Fruit fly (Drosophila melanogaster): ENCODE data around the gene Tm2.

The Tm2 gene

dm6 chr3R:15286024-15286692 is 23.8 kb upstream of the Tm2 start (continued):
- TF ChIP-seq CG3407 (GFP tag; optimal IDR thresholded peaks at IDR 0.05) (no peak), CG2202 (tag; optimal IDR thresholded peaks at IDR 0.05) (no peak), Usf (GFP tag; optimal IDR thresholded peaks at IDR 0.05) (no peak), ind (GFP tag; optimal IDR thresholded peaks at IDR 0.05) (no peak), CG9817 (tag; optimal IDR thresholded peaks at IDR 0.05) (no peak), en (GFP tag; optimal IDR thresholded peaks at IDR 0.05) (no peak), CG16815 (GFP tag; optimal IDR thresholded peaks at IDR 0.05) (no peak), stc (GFP tag; IDR thresholded peaks at IDR 0.05) (no peak), CG12071 (GFP tag; optimal IDR thresholded peaks at IDR 0.05) (no peak), cas (GFP tag; IDR thresholded peaks at IDR 0.05) (no peak), B-H2 (GFP tag; optimal IDR thresholded peaks at IDR 0.05) (no peak), Dll (GFP tag; IDR thresholded peaks at IDR 0.05; ENCODE audit: partially characterized antibody) (no peak), bbx (GFP tag; IDR thresholded peaks at IDR 0.05; ENCODE audit: partially characterized antibody) (no peak), sr (GFP tag; IDR thresholded peaks at IDR 0.05) (no peak), CG5245 (GFP tag; optimal IDR thresholded peaks at IDR 0.05) (no peak), oc (tag; optimal IDR thresholded peaks at IDR 0.05) (no peak), C15 (GFP tag; IDR thresholded peaks at IDR 0.05) (no peak), CG17385 (GFP tag; optimal IDR thresholded peaks at IDR 0.05) (no peak), Hey (tag; optimal IDR thresholded peaks at IDR 0.05) (no peak), rib (GFP tag; IDR thresholded peaks at IDR 0.05) (no peak), CG6175 (GFP tag; IDR thresholded peaks at IDR 0.05) (no peak), CG13775 (GFP tag; optimal IDR thresholded peaks at IDR 0.05) (no peak), CG32772 (GFP tag; IDR thresholded peaks at IDR 0.05) (no peak), CG31224 (GFP tag; IDR thresholded peaks at IDR 0.05) (no peak), CG12104 (GFP tag; optimal IDR thresholded peaks at IDR 0.05) (no peak), CG7556 (GFP tag; optimal IDR thresholded peaks at IDR 0.05) (no peak), CG8478 (optimal IDR thresholded peaks at IDR 0.05) (no peak), hbn (GFP tag; IDR thresholded peaks at IDR 0.05; ENCODE audit: partially characterized antibody) (no peak), CG11085 (GFP tag; IDR thresholded peaks at IDR 0.05) (no peak), tx (GFP tag; optimal IDR thresholded peaks at IDR 0.05) (no peak), unc-4 (GFP tag; IDR thresholded peaks at IDR 0.05; ENCODE audit: partially characterized antibody) (no peak), sd (tag; optimal IDR thresholded peaks at IDR 0.05) (peak; percentile 84), MESR4 (GFP tag; optimal IDR thresholded peaks at IDR 0.05) (no peak), CTCF (GFP tag; optimal IDR thresholded peaks at IDR 0.05) (peak; percentile 42), Scr (GFP tag; IDR thresholded peaks at IDR 0.05; ENCODE audit: partially characterized antibody) (no peak), Mrtf (GFP tag; IDR thresholded peaks at IDR 0.05) (no peak), row (GFP tag; IDR thresholded peaks at IDR 0.05) (no peak), Doc3 (GFP tag; IDR thresholded peaks at IDR 0.05; ENCODE audit: partially characterized antibody) (no peak), Lhr (GFP tag; optimal IDR thresholded peaks at IDR 0.05) (peak; percentile 41), HLH3B (GFP tag; IDR thresholded peaks at IDR 0.05) (no peak), Vsx1 (GFP tag; optimal IDR thresholded peaks at IDR 0.05) (no peak), CG10366 (GFP tag; IDR thresholded peaks at IDR 0.05) (no peak), CG4617 (GFP tag; optimal IDR thresholded peaks at IDR 0.05; ENCODE audit: borderline replicate concordance) (no peak), CG7963 (GFP tag; IDR thresholded peaks at IDR 0.05; ENCODE audit: partially characterized antibody) (no peak), psq (GFP tag; optimal IDR thresholded peaks at IDR 0.05) (no peak), CG6654 (GFP tag; optimal IDR thresholded peaks at IDR 0.05) (no peak), Bdp1 (GFP tag; optimal IDR thresholded peaks at IDR 0.05) (no peak), CG10321 (GFP tag; IDR thresholded peaks at IDR 0.05) (no peak), ewg (GFP tag; optimal IDR thresholded peaks at IDR 0.05) (no peak), MTF-1 (GFP tag; optimal IDR thresholded peaks at IDR 0.05; ENCODE audit: borderline replicate concordance) (no peak), Dbx (GFP tag; IDR thresholded peaks at IDR 0.05) (no peak)
